Worm (Caenorhabditis elegans) whole organism, L2 larva: ENCODE results near the gene dpf-4.

Experiments used
- C34F6.9 ChIP-seq: fragments of 150-350 bp; optimal IDR thresholded peaks from 2 replicates; lab custom pipeline; 2014; ENCODE audit warnings: missing biosample characterization, missing genetic modification characterization
- F13H6.1 ChIP-seq: sonication (generic microtip); optimal IDR thresholded peaks from 2 replicates; lab custom pipeline; 2016; ENCODE audit warnings: missing genetic modification characterization, missing compliant biosample characterization
- R02D3.7 ChIP-seq: fragments of 150-350 bp; optimal IDR thresholded peaks from 2 replicates; lab custom pipeline; 2014; ENCODE audit warnings: missing biosample characterization, missing genetic modification characterization
- Y55F3AM.14 ChIP-seq: fragments of 200-800 bp; sonication (Bioruptor generic); optimal IDR thresholded peaks from 2 replicates; lab custom pipeline; 2018; ENCODE audit warnings: mild to moderate bottlenecking, missing genetic modification characterization, missing compliant biosample characterization
- aly-2 ChIP-seq: fragments of 150-350 bp; optimal IDR thresholded peaks from 2 replicates; lab custom pipeline; 2014; ENCODE audit warnings: missing biosample characterization, missing genetic modification characterization
- ama-1 ChIP-seq: fragments of 150-350 bp; optimal IDR thresholded peaks from 2 replicates; lab custom pipeline; 2018; ENCODE audit warnings: inconsistent platforms
- blmp-1 ChIP-seq: sonication (generic microtip); optimal IDR thresholded peaks from 2 replicates; lab custom pipeline; 2017; ENCODE audit warnings: missing genetic modification characterization, mild to moderate bottlenecking, missing compliant biosample characterization, antibody characterized with exemption, moderate library complexity; ENCODE audit not compliant: insufficient read depth
- crh-2 ChIP-seq: sonication (generic microtip); optimal IDR thresholded peaks from 2 replicates; lab custom pipeline; 2017; ENCODE audit warnings: missing biosample characterization, missing genetic modification characterization
- elt-3 ChIP-seq: sonication (generic microtip); optimal IDR thresholded peaks from 2 replicates; lab custom pipeline; 2017; ENCODE audit warnings: missing biosample characterization, missing genetic modification characterization
- gmeb-1 ChIP-seq: fragments of 150-350 bp; optimal IDR thresholded peaks from 2 replicates; lab custom pipeline; 2014; ENCODE audit warnings: missing biosample characterization, missing genetic modification characterization
- lin-11 ChIP-seq: fragments of 150-350 bp; sonication (generic microtip); optimal IDR thresholded peaks from 2 replicates; lab custom pipeline; 2014; ENCODE audit warnings: missing biosample characterization, missing genetic modification characterization, inconsistent platforms, mixed read lengths
- lin-13 ChIP-seq: fragments of 150-350 bp; optimal IDR thresholded peaks from 2 replicates; lab custom pipeline; 2014; ENCODE audit warnings: missing biosample characterization, missing genetic modification reagents, missing genetic modification characterization
- lin-39 ChIP-seq: fragments of 150-350 bp; optimal IDR thresholded peaks from 2 replicates; lab custom pipeline; 2014; ENCODE audit warnings: missing biosample characterization, missing genetic modification reagents, missing genetic modification characterization
- mab-5 ChIP-seq: fragments of 150-350 bp; optimal IDR thresholded peaks from 2 replicates; lab custom pipeline; 2014; ENCODE audit warnings: missing biosample characterization, missing genetic modification characterization
- mdl-1 ChIP-seq, 2 experiments: fragments of 150-350 bp in 1 of 2; sonication (generic microtip) in 1 of 2; optimal IDR thresholded peaks; 2 replicates each; lab custom pipeline; 2017; ENCODE audit warnings: missing biosample characterization in 2 of 2, missing genetic modification characterization in 2 of 2
- nhr-11 ChIP-seq: fragments of 150-350 bp; optimal IDR thresholded peaks from 2 replicates; lab custom pipeline; 2014; ENCODE audit warnings: missing biosample characterization, missing genetic modification characterization
- nhr-129 ChIP-seq: fragments of 150-350 bp; optimal IDR thresholded peaks from 2 replicates; lab custom pipeline; 2014; ENCODE audit warnings: missing biosample characterization, missing genetic modification characterization
- nhr-21 ChIP-seq: fragments of 150-350 bp; optimal IDR thresholded peaks from 2 replicates; lab custom pipeline; 2014; ENCODE audit warnings: missing biosample characterization, missing genetic modification characterization
- nhr-23 ChIP-seq: fragments of 150-350 bp; optimal IDR thresholded peaks from 2 replicates; lab custom pipeline; 2014; ENCODE audit warnings: missing biosample characterization, missing genetic modification reagents, missing genetic modification characterization
- nhr-25 ChIP-seq: fragments of 150-350 bp; sonication (generic microtip); optimal IDR thresholded peaks from 3 replicates; lab custom pipeline; 2014; ENCODE audit warnings: missing biosample characterization, missing genetic modification characterization
- peb-1 ChIP-seq: fragments of 150-350 bp; optimal IDR thresholded peaks from 2 replicates; lab custom pipeline; 2014; ENCODE audit warnings: missing biosample characterization, missing genetic modification characterization
- sem-4 ChIP-seq: fragments of 150-350 bp; optimal IDR thresholded peaks from 2 replicates; lab custom pipeline; 2014; ENCODE audit warnings: missing biosample characterization, missing genetic modification reagents, missing genetic modification characterization
- sma-3 ChIP-seq: sonication (generic microtip); optimal IDR thresholded peaks from 2 replicates; lab custom pipeline; 2016; ENCODE audit warnings: missing genetic modification reagents, missing genetic modification characterization, missing compliant biosample characterization
- unc-55 ChIP-seq: fragments of 150-350 bp; sonication (generic microtip); optimal IDR thresholded peaks from 3 replicates; lab custom pipeline; 2014; ENCODE audit warnings: missing biosample characterization, missing genetic modification reagents, missing genetic modification characterization
- unc-62 ChIP-seq: fragments of 150-350 bp; optimal IDR thresholded peaks from 2 replicates; lab custom pipeline; 2014; ENCODE audit warnings: missing biosample characterization, missing genetic modification reagents, missing genetic modification characterization
- zag-1 ChIP-seq: fragments of 150-350 bp; optimal IDR thresholded peaks from 2 replicates; lab custom pipeline; 2014; ENCODE audit warnings: missing biosample characterization, missing genetic modification characterization
- ztf-1 ChIP-seq: fragments of 200-800 bp; sonication (Bioruptor generic); conservative IDR thresholded peaks from 2 replicates; pipeline ENCODE4 v1.3.6; 2022; ENCODE audit warnings: missing genetic modification characterization, missing compliant biosample characterization
- ztf-11 ChIP-seq: sonication (generic microtip); optimal IDR thresholded peaks from 2 replicates; lab custom pipeline; 2017; ENCODE audit warnings: missing biosample characterization, missing genetic modification characterization
- ztf-4 ChIP-seq: fragments of 150-350 bp; optimal IDR thresholded peaks from 2 replicates; lab custom pipeline; 2014; ENCODE audit warnings: missing biosample characterization, missing genetic modification characterization

dpf-4 gene

DNA sequence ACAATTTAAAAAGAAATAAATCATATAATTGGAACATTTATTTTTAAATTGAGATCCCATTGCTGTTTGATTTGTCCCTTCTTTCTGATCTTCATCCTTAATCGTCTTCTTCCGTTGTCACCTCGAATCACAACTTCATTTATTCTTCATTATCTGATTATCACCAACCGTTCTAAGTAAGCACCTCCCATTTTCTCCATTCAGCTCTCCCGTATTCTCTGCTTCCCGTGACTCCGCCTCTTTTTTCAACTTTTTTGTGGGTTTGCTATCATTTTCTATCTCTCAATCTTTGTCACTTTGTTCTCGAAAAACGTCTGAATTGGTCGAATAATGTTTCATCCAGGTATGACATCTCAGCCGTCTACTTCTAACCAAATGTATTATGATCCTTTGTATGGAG lies 43.2 kb upstream of the dpf-4 start, which contains the start of gene sma-4:
TSS of gene sma-4 (plus strand) at position 301 of the 400 bp plus-strand sequence.
- TF ChIP-seq mab-5 (tag; lab: Kevin White, UChicago), result no peak
- no peak for TF ChIP-seq ztf-1 (GFP tag; lab: Robert Waterston, UW)
- no peak for TF ChIP-seq sem-4 (tag; lab: Kevin White, UChicago)
- TF ChIP-seq nhr-21 (tag; lab: Kevin White, UChicago), result no peak
- no peak for TF ChIP-seq zag-1
- TF ChIP-seq aly-2 (tag; lab: Kevin White, UChicago), result no peak
- TF ChIP-seq nhr-11, result no peak
- TF ChIP-seq mdl-1 (tag; optimal IDR thresholded peaks at IDR 0.05; lab: Kevin White, UChicago), result no peak
- TF ChIP-seq Y55F3AM.14 (GFP tag; lab: Kevin White, UChicago), result no peak
- TF ChIP-seq nhr-23 (tag; lab: Kevin White, UChicago), result no peak
- TF ChIP-seq, all 48 proteins: peak for 0

DNA sequence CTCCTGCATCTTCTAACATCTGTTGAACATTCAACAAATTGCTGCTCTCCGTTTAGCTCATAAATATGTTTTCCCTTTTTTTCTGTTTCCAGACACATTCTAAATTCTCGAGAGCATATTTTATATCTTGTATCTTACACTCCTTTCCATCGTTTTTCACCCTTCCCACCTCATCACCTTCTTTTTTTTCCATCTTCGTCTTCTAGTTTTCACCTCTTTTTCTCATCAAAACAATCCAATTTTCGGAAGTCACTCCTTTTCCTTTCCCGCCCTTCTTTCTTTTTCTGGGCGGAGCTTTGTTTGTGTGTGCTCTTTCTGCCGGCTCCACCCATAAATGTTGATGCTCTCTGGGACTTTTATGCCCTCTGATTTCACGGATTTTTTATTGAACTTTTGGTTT lies 36.3 kb upstream of the dpf-4 start:
- TF ChIP-seq unc-55, result no peak

DNA sequence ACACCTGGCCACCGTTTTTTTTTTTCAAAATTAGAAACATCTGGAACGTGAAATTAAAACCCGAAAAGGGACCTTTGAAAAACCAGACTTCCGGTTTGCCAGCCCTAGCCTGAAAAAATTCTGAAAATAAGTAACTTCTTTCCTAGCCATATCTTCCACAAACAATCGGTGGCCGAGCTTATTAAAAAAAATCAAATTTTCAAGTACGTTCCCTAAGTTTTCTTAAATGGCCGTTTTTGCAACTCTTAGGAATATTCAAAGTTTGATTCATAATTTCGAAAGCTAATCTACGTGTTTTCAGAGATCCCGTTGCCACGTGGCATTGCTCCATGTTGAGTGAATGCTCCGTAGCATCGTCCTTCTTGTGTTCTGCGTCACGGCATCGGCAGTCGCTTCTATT lies 35.5 kb upstream of the dpf-4 start, which contains the start of gene R12B2.8:
TSS of gene R12B2.8 (plus strand) at position 301 of the 400 bp plus-strand sequence.
- TF ChIP-seq unc-55, result no peak

DNA sequence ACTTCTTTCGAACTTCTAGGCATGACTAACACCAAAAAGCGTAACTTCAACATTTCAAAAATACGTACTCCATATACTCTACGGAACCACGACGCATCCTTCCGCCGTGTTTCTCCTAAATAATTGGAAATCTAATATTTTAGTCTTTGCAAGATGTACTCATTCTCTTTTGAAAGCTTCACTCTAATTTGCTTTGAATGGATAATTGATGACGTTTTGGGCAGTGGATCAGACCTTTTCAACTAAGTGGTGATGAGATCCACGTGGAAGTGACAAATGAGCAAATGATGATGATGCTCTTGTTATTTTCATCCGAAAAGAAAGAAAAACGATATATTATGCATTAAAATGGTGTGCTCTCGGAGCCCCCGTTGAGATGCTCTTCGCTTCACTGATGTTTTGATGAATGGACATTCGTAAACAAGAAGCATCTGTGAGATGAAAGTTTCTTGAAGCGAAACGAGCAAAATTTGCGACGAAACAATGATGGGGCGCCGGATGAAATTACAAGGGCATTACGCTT lies 34.6 kb upstream of the dpf-4 start:
- TF ChIP-seq zag-1, result peak; percentile 18
- peak; percentile 3 for TF ChIP-seq unc-55
- no peak for TF ChIP-seq nhr-23 (tag; lab: Kevin White, UChicago)
- no peak for TF ChIP-seq R02D3.7 (tag; lab: Kevin White, UChicago)
- TF ChIP-seq ztf-4 (tag; lab: Kevin White, UChicago), result no peak
- TF ChIP-seq blmp-1 (tag; lab: Kevin White, UChicago), result no peak
- peak; percentile 4 for TF ChIP-seq crh-2
- TF ChIP-seq nhr-11, result no peak
- TF ChIP-seq lin-13 (GFP tag; lab: Kevin White, UChicago), result no peak

DNA sequence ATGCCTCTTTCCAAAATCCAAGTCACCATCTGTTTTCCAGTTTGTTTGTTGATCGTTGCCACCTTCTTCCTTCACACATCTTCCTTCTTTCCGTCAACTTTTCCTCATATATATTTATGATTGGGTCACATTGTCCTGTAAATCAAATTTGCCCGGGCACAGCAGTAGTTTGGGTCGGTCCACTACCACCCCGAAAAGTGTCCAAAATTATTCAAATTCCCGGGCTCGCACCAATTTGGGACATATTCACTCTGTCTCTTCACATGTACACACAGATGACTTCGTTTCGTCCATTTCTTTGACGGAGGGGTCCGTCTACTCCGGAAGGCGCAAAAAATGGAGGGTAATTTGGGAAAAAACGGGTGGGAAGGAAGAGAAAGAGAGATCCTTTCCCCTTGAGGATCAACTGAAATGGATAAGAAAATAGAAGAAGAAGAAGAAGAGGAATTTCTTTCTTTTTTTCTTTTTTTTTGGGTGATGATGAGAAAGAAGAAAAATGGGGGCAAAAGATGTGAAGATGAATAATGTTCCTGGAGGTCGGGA lies 32.1 kb upstream of the dpf-4 start:
- no peak for TF ChIP-seq sma-3 (GFP tag; lab: Kevin White, UChicago)
- no peak for TF ChIP-seq Y55F3AM.14 (GFP tag; lab: Kevin White, UChicago)
- TF ChIP-seq nhr-25 (tag; lab: Kevin White, UChicago), result no peak
- TF ChIP-seq nhr-21 (tag; lab: Kevin White, UChicago), result no peak
- peak; percentile 48 for TF ChIP-seq F13H6.1
- no peak for TF ChIP-seq crh-2
- no peak for TF ChIP-seq lin-11
- no peak for TF ChIP-seq blmp-1 (tag; lab: Kevin White, UChicago)
- no peak for TF ChIP-seq unc-62
- peak; percentile 15 for TF ChIP-seq C34F6.9 (tag; lab: Kevin White, UChicago)
- peak; percentile 3 for TF ChIP-seq zag-1
- TF ChIP-seq gmeb-1 (tag; lab: Kevin White, UChicago), result no peak
- no peak for TF ChIP-seq ama-1

DNA sequence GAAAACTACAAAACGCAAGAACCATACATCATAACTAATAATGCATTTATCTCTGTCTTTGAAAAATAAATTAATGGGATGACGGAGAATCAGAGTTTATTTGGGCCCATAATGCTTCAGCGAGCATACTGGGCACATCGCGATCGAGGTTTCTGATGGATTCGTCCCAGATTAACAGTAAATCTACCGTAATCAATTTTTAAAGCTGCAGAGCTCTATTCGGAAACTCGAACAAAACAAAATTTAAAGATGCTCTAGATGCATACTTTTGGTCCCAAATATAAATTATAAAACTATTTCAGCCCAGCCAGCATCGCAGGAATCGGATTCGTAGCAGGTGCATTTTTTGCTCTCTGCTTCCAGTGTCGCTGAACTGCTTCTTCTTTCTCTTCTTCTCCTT lies 31.0 kb upstream of the dpf-4 start:
- no peak for TF ChIP-seq ztf-11 (tag; lab: Kevin White, UChicago)
- TF ChIP-seq nhr-129, result no peak
- TF ChIP-seq ama-1, result no peak
- no peak for TF ChIP-seq blmp-1 (tag; lab: Kevin White, UChicago)
- TF ChIP-seq mab-5 (tag; lab: Kevin White, UChicago), result no peak
- no peak for TF ChIP-seq Y55F3AM.14 (GFP tag; lab: Kevin White, UChicago)
- TF ChIP-seq elt-3 (tag; lab: Kevin White, UChicago), result no peak

DNA sequence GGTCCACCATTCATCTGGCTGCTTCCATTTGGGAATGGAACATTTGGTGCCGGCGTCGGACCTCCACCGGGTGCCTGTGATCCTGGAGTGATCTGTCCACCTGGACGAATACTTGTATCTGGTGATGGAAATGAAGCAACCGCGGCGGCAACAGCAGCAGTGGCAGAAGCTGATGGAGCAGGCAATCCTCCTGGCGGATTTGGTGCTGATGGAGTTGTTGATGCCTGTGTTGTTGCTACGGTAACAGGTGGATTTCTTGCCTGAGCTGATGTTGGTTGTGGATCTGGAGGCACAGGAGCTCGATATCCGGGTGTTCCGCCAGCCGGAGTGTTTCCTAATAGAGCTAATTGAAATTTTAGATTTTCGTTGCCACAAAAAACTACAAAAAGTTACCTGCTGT lies 26.7 kb upstream of the dpf-4 start:
- TF ChIP-seq blmp-1 (tag; lab: Kevin White, UChicago) (no peak), nhr-21 (tag; lab: Kevin White, UChicago) (no peak), mab-5 (tag; lab: Kevin White, UChicago) (no peak), gmeb-1 (tag; lab: Kevin White, UChicago) (no peak), lin-39 (tag; lab: Kevin White, UChicago) (no peak), peb-1 (tag; lab: Kevin White, UChicago) (no peak)
